Fruit fly (Drosophila melanogaster): Measurements from ENCODE around the gene papi.

papi gene

DNA sequence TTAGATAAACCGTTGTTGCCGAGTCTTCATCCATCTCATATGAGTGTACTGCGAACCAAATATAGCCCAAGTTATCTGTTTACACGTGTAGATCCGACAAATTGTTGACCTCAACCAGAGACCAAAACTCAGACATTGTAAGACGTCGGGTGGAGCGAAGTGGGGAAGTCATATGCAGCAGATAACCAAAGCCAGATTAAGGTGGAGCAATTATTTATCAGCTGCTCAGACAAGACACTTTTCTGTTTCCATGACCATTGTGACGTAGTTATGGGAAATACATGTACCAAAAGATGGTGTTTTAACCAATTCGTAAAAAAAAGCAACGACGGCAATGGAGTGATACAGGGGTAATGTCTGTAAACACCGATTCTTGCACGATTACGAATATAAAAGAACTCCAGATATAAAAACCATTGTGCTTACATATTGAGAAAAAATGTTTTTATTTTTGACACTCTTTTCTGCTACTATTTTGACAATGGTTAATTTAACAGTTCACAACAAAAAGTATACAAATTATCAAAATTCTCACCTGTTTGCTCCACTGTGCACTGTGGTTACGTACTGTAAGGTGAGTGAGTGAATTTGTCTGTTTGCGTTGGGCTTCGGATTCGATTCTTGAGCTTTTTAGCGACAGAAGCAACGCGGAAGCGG, 43.1 kb upstream of the papi start:
- TF ChIP-seq usp (GFP tag; optimal IDR thresholded peaks at IDR 0.05) (no peak), Sp1 (GFP tag; optimal IDR thresholded peaks at IDR 0.05) (peak; percentile 31), sv (GFP tag; optimal IDR thresholded peaks at IDR 0.05) (peak; percentile 45), GATAd (GFP tag; optimal IDR thresholded peaks at IDR 0.05) (no peak), Dfd (GFP tag; optimal IDR thresholded peaks at IDR 0.05) (no peak), Hr78 (GFP tag; optimal IDR thresholded peaks at IDR 0.05) (no peak), psq (GFP tag; optimal IDR thresholded peaks at IDR 0.05) (no peak), CG32264 (GFP tag; optimal IDR thresholded peaks at IDR 0.05) (no peak), Rel (GFP tag; optimal IDR thresholded peaks at IDR 0.05) (no peak), Rel (tag; optimal IDR thresholded peaks at IDR 0.05) (peak; percentile 55), dmrt93B (GFP tag; optimal IDR thresholded peaks at IDR 0.05) (peak; percentile 43), brk (GFP tag; optimal IDR thresholded peaks at IDR 0.05) (no peak), h (GFP tag; optimal IDR thresholded peaks at IDR 0.05) (peak; percentile 63), sage (GFP tag; optimal IDR thresholded peaks at IDR 0.05) (no peak), pan (optimal IDR thresholded peaks at IDR 0.05) (no peak), Abd-B (GFP tag; optimal IDR thresholded peaks at IDR 0.05) (no peak), lola (GFP tag; optimal IDR thresholded peaks at IDR 0.05) (no peak), Jra (GFP tag; optimal IDR thresholded peaks at IDR 0.05) (no peak), tai (GFP tag; optimal IDR thresholded peaks at IDR 0.05) (peak; percentile 29), rgr (GFP tag; optimal IDR thresholded peaks at IDR 0.05) (peak; percentile 65), dl (GFP tag; optimal IDR thresholded peaks at IDR 0.05; ENCODE audit: insufficient read depth in 1 of 2, partially characterized antibody in 2 of 2) (no peak), Mio (GFP tag; optimal IDR thresholded peaks at IDR 0.05) (no peak), Hnf4 (GFP tag; optimal IDR thresholded peaks at IDR 0.05) (peak; percentile 38), br (GFP tag; optimal IDR thresholded peaks at IDR 0.05) (peak; percentile 49), jim (GFP tag; optimal IDR thresholded peaks at IDR 0.05) (no peak), Hr83 (GFP tag; optimal IDR thresholded peaks at IDR 0.05; ENCODE audit: poor library complexity, severe bottlenecking) (peak; percentile 15), N (GFP tag; optimal IDR thresholded peaks at IDR 0.05) (no peak), Dif (GFP tag; optimal IDR thresholded peaks at IDR 0.05; ENCODE audit: partially characterized antibody) (no peak), OdsH (GFP tag; optimal IDR thresholded peaks at IDR 0.05) (peak; percentile 38), Myc (optimal IDR thresholded peaks at IDR 0.05) (no peak), CrebA (GFP tag; optimal IDR thresholded peaks at IDR 0.05; ENCODE audit: borderline replicate concordance) (no peak), HLH106 (tag; optimal IDR thresholded peaks at IDR 0.05) (peak; percentile 46), foxo (GFP tag; optimal IDR thresholded peaks at IDR 0.05) (peak in 1 of 2 experiments; percentile 72), fru (GFP tag; optimal IDR thresholded peaks at IDR 0.05) (peak; percentile 74), ey (GFP tag; optimal IDR thresholded peaks at IDR 0.05) (peak; percentile 52), Vsx2 (GFP tag; optimal IDR thresholded peaks at IDR 0.05; ENCODE audit: partially characterized antibody) (no peak), CG9705 (GFP tag; optimal IDR thresholded peaks at IDR 0.05) (no peak), dsf (GFP tag; optimal IDR thresholded peaks at IDR 0.05; ENCODE audit: borderline replicate concordance) (no peak), woc (GFP tag; optimal IDR thresholded peaks at IDR 0.05) (peak; percentile 59)

DNA sequence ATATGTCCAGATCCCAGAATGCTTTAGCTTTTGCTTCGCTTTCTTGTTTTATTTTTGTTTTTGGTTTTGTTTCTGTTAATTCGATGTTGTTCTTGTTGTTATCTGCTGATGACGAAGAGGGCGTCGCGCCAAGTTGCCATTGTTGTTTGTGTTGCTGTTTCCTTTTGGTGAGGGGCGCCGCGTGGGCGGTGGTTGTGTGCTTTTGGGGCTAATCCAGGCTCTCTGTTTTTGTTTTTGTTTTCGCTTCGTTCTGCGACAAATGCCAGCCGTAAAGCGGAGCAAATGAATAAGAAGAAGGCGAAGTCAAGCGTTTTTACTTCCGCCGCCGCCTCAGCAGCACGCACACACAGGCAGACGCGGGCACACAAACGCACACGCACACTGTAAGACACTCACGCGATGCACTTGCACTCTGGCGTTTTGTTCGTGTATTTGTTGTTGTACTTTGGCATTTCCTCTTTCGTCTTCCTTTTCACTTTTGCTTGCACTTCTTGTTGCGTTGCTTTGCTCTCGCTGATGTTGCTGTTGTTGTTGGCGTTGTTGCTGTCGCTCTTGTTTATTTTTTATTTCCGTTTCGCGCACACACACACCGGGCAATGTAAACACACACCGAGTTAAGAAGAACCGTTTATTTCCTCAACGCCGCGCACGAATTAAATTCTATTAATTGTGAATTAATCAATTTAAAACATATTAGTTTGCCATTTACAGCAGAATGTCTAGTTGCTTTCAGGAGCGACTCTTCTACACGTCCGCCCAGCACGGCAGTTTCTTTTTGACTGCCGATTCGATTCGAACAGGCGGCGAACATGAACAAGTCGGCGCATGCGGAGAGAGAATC, 42.4 kb upstream of the papi start, which contains the start of gene aop:
Gene aop (minus strand): TSS at position 786 of the 841 bp plus-strand sequence.
- TF ChIP-seq Dfd (GFP tag; optimal IDR thresholded peaks at IDR 0.05) (peak; percentile 50), Myc (optimal IDR thresholded peaks at IDR 0.05) (no peak), Dif (GFP tag; optimal IDR thresholded peaks at IDR 0.05; ENCODE audit: partially characterized antibody) (peak; percentile 68), N (GFP tag; optimal IDR thresholded peaks at IDR 0.05) (no peak), Jra (GFP tag; optimal IDR thresholded peaks at IDR 0.05) (no peak), usp (GFP tag; optimal IDR thresholded peaks at IDR 0.05) (no peak), pan (optimal IDR thresholded peaks at IDR 0.05) (no peak), h (GFP tag; optimal IDR thresholded peaks at IDR 0.05) (peak; percentile 50), CG32264 (GFP tag; optimal IDR thresholded peaks at IDR 0.05) (no peak), Hnf4 (GFP tag; optimal IDR thresholded peaks at IDR 0.05) (peak; percentile 4), psq (GFP tag; optimal IDR thresholded peaks at IDR 0.05) (peak; percentile 95), rgr (GFP tag; optimal IDR thresholded peaks at IDR 0.05) (peak; percentile 59), woc (GFP tag; optimal IDR thresholded peaks at IDR 0.05) (no peak), lola (GFP tag; optimal IDR thresholded peaks at IDR 0.05) (no peak), tai (GFP tag; optimal IDR thresholded peaks at IDR 0.05) (no peak), dl (GFP tag; optimal IDR thresholded peaks at IDR 0.05; ENCODE audit: insufficient read depth in 1 of 2, partially characterized antibody in 2 of 2) (peak in 1 of 2 experiments; percentile 74), Mio (GFP tag; optimal IDR thresholded peaks at IDR 0.05) (no peak), Hr83 (GFP tag; optimal IDR thresholded peaks at IDR 0.05; ENCODE audit: poor library complexity, severe bottlenecking) (peak; percentile 50), foxo (GFP tag; optimal IDR thresholded peaks at IDR 0.05) (no peak), ey (GFP tag; optimal IDR thresholded peaks at IDR 0.05) (no peak), Abd-B (GFP tag; optimal IDR thresholded peaks at IDR 0.05) (no peak), Rel (GFP tag; optimal IDR thresholded peaks at IDR 0.05) (no peak), Rel (tag; optimal IDR thresholded peaks at IDR 0.05) (peak; percentile 63), fru (GFP tag; optimal IDR thresholded peaks at IDR 0.05) (peak; percentile 11), Vsx2 (GFP tag; optimal IDR thresholded peaks at IDR 0.05; ENCODE audit: partially characterized antibody) (peak; percentile 54), HLH106 (tag; optimal IDR thresholded peaks at IDR 0.05) (peak; percentile 18), Sp1 (GFP tag; optimal IDR thresholded peaks at IDR 0.05) (peak; percentile 67), brk (GFP tag; optimal IDR thresholded peaks at IDR 0.05) (no peak), dsf (GFP tag; optimal IDR thresholded peaks at IDR 0.05; ENCODE audit: borderline replicate concordance) (no peak)
